Worm (Caenorhabditis elegans) whole organism, early embryonic: ENCODE data around the gene F49F1.17.

Source experiments
- B0310.2 ChIP-seq: sonication (generic microtip); optimal IDR thresholded peaks from 2 replicates; lab custom pipeline; 2016; ENCODE audit warnings: mild to moderate bottlenecking, missing genetic modification characterization, missing compliant biosample characterization
- ama-1 ChIP-seq: fragments of 150-350 bp; optimal IDR thresholded peaks from 2 replicates; lab custom pipeline; 2014
- ceh-13 ChIP-seq: fragments of 200-800 bp; sonication (Bioruptor generic); optimal IDR thresholded peaks from 2 replicates; lab custom pipeline; 2018; ENCODE audit warnings: mild to moderate bottlenecking, missing genetic modification characterization, missing compliant biosample characterization
- ets-7 ChIP-seq: sonication (generic microtip); optimal IDR thresholded peaks from 2 replicates; lab custom pipeline; 2016; ENCODE audit warnings: missing genotype, missing genetic modification characterization, missing compliant biosample characterization
- hmbx-1 ChIP-seq: sonication (generic microtip); optimal IDR thresholded peaks from 2 replicates; lab custom pipeline; 2016; ENCODE audit warnings: mild to moderate bottlenecking, missing genetic modification characterization, missing compliant biosample characterization
- hmg-4 ChIP-seq: fragments of 200-800 bp; sonication (Bioruptor generic); optimal IDR thresholded peaks from 2 replicates; lab custom pipeline; 2018; ENCODE audit warnings: mild to moderate bottlenecking, missing genetic modification characterization, missing compliant biosample characterization
- pes-1 ChIP-seq: fragments of 200-800 bp; sonication (Bioruptor generic); IDR thresholded peaks from 2 replicates; pipeline ENCODE4 v1.3.6; 2022; ENCODE audit warnings: missing genetic modification reagents, missing genetic modification characterization, missing compliant biosample characterization

DNA sequence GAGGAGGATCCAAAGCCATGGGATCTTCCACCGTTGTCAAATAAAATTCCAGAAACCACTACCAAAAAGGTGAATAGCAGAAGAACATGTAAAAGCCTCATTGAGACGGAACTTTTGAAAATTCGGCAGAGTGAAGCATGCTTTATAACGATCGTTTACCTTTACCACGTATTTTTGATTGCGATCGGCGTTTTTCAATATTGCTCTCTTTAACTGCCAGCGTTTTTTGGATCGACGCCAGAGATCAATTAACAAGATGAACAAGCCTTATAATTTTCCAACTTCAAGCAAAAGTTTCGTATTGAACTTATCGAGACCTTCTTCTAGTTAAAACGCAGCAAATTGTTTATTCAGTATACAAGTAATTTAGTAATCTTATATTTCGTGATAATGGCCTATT, 3.4 kb upstream of the F49F1.17 start, which contains the start of gene F49F1.10:
- no peak for TF ChIP-seq hmbx-1 (tag; lab: Kevin White, UChicago)
- no peak for TF ChIP-seq ama-1
- no peak for TF ChIP-seq hmg-4 (GFP tag; lab: Kevin White, UChicago)
- TF ChIP-seq pes-1 (GFP tag; lab: Robert Waterston, UW), result no peak
- no peak for TF ChIP-seq ets-7 (tag; lab: Kevin White, UChicago)
- no peak for TF ChIP-seq B0310.2
- TF ChIP-seq ceh-13 (GFP tag; lab: Kevin White, UChicago), result no peak
